Worm (Caenorhabditis elegans): ENCODE measurements around the gene Y39A3B.1.

- TF ChIP-seq C16A3.4 (tag; optimal IDR thresholded peaks at IDR 0.05) (no peak), nhr-85 (tag) (no peak), unc-62 (GFP tag; optimal IDR thresholded peaks at IDR 0.05) (no peak), unc-86 (tag; optimal IDR thresholded peaks at IDR 0.05) (no peak), dpl-1 (GFP tag; optimal IDR thresholded peaks at IDR 0.05) (no peak)
Observed at ce11 chrIII:1963128-1963527, 42.7 kb upstream of the Y39A3B.1 start.
